Fruit fly (Drosophila melanogaster) whole organism, embryonic: ENCODE data around the gene Eno.

Experiments
- Antp ChIP-seq: fragments of 200-800 bp; sonication (Bioruptor generic); optimal IDR thresholded peaks from 3 replicates; lab custom pipeline; 2016; ENCODE audit warnings: missing biosample characterization, missing genetic modification characterization
- CG10147 ChIP-seq: fragments of 200-800 bp; sonication (Bioruptor generic); optimal IDR thresholded peaks from 2 replicates; lab custom pipeline; 2019; ENCODE audit warnings: missing biosample characterization, mild to moderate bottlenecking, missing genetic modification characterization, moderate library complexity
- CG10209 ChIP-seq: fragments of 200-800 bp; sonication (Bioruptor generic); optimal IDR thresholded peaks from 3 replicates; lab custom pipeline; 2017; ENCODE audit warnings: missing biosample characterization, mild to moderate bottlenecking, missing genetic modification characterization, missing genetic modification reagents
- CG12219 ChIP-seq: fragments of 200-800 bp; sonication (Bioruptor generic); optimal IDR thresholded peaks from 3 replicates; lab custom pipeline; 2018; ENCODE audit warnings: missing biosample characterization, mild to moderate bottlenecking, missing genetic modification characterization
- CG12744 ChIP-seq: fragments of 200-800 bp; sonication (Bioruptor generic); optimal IDR thresholded peaks from 2 replicates; lab custom pipeline; 2016; ENCODE audit warnings: missing biosample characterization, missing genetic modification characterization
- CG13624 ChIP-seq: fragments of 200-800 bp; sonication (Bioruptor generic); optimal IDR thresholded peaks from 2 replicates; lab custom pipeline; 2016; ENCODE audit warnings: missing biosample characterization, missing genetic modification characterization
- CG14014 ChIP-seq: fragments of 200-800 bp; sonication (Bioruptor generic); IDR thresholded peaks from 2 replicates; pipeline ENCODE4 v1.3.6; 2022; ENCODE audit warnings: missing biosample characterization, missing genetic modification characterization
- CG14441 ChIP-seq: fragments of 200-800 bp; sonication (Bioruptor generic); IDR thresholded peaks from 2 replicates; pipeline ENCODE4 v1.3.6; 2022; ENCODE audit warnings: missing biosample characterization, missing genetic modification characterization
- CG15073 ChIP-seq: fragments of 200-800 bp; sonication (Bioruptor generic); optimal IDR thresholded peaks from 2 replicates; lab custom pipeline; 2016; ENCODE audit warnings: missing biosample characterization, missing genetic modification characterization
- CG15269 ChIP-seq: fragments of 200-800 bp; sonication (Bioruptor generic); optimal IDR thresholded peaks from 2 replicates; lab custom pipeline; 2018; ENCODE audit warnings: missing biosample characterization, mild to moderate bottlenecking, missing genetic modification characterization, moderate library complexity
- CG16815 ChIP-seq: fragments of 200-800 bp; sonication (Bioruptor generic); optimal IDR thresholded peaks from 3 replicates; lab custom pipeline; 2017; ENCODE audit warnings: missing biosample characterization, mild to moderate bottlenecking, missing genetic modification characterization
- CG2116 ChIP-seq: fragments of 200-800 bp; sonication (Bioruptor generic); optimal IDR thresholded peaks from 3 replicates; lab custom pipeline; 2018; ENCODE audit warnings: missing biosample characterization, mild to moderate bottlenecking, missing genetic modification characterization
- CG31365 ChIP-seq: fragments of 200-800 bp; sonication (Bioruptor generic); optimal IDR thresholded peaks from 2 replicates; lab custom pipeline; 2018; ENCODE audit warnings: missing biosample characterization, mild to moderate bottlenecking, missing genetic modification characterization
- CG4707 ChIP-seq: fragments of 200-800 bp; sonication (Bioruptor generic); optimal IDR thresholded peaks from 2 replicates; lab custom pipeline; 2018; ENCODE audit warnings: missing biosample characterization, mild to moderate bottlenecking, missing genetic modification characterization, moderate library complexity
- CG7987 ChIP-seq: fragments of 200-800 bp; sonication (Bioruptor generic); optimal IDR thresholded peaks from 2 replicates; lab custom pipeline; 2018; ENCODE audit warnings: missing biosample characterization, mild to moderate bottlenecking, missing genetic modification characterization, moderate library complexity
- CG8359 ChIP-seq: fragments of 200-800 bp; sonication (Bioruptor generic); optimal IDR thresholded peaks from 2 replicates; lab custom pipeline; 2017; ENCODE audit warnings: missing biosample characterization, mild to moderate bottlenecking, missing genetic modification characterization, borderline replicate concordance
- CG8765 ChIP-seq: fragments of 200-800 bp; sonication (Bioruptor generic); IDR thresholded peaks from 2 replicates; pipeline ENCODE4 v1.3.6; 2022; ENCODE audit warnings: missing biosample characterization, missing genetic modification characterization
- Dll ChIP-seq: fragments of 200-800 bp; sonication (Bioruptor generic); IDR thresholded peaks from 4 replicates; pipeline ENCODE4 v1.3.6; 2022; ENCODE audit warnings: missing biosample characterization, missing genetic modification characterization; ENCODE audit not compliant: partially characterized antibody
- Ets65A ChIP-seq: fragments of 200-800 bp; sonication (Bioruptor generic); peaks from one replicate; lab custom pipeline; 2016; ENCODE audit warnings: missing biosample characterization, missing genetic modification characterization
- Gsc ChIP-seq: fragments of 200-800 bp; sonication (Bioruptor generic); IDR thresholded peaks from 2 replicates; pipeline ENCODE4 v1.3.6; 2022; ENCODE audit warnings: missing biosample characterization, missing genetic modification characterization
- Hr39 ChIP-seq: fragments of >200 bp; optimal IDR thresholded peaks from 2 replicates; lab custom pipeline; 2017
- Lhr ChIP-seq: fragments of 200-800 bp; sonication (Bioruptor generic); optimal IDR thresholded peaks from 3 replicates; lab custom pipeline; 2017; ENCODE audit warnings: mild to moderate bottlenecking, missing biosample characterization, missing genetic modification reagents, missing genetic modification characterization
- Side ChIP-seq: fragments of 200-800 bp; sonication (Bioruptor generic); optimal IDR thresholded peaks from 2 replicates; lab custom pipeline; 2016; ENCODE audit warnings: missing biosample characterization, missing genetic modification characterization
- TFAM ChIP-seq: fragments of 200-800 bp; sonication (Bioruptor generic); optimal IDR thresholded peaks from 2 replicates; lab custom pipeline; 2017; ENCODE audit warnings: missing biosample characterization, missing genetic modification characterization, inconsistent platforms
- Xbp1 ChIP-seq: fragments of 200-800 bp; sonication (Bioruptor generic); optimal IDR thresholded peaks from 3 replicates; lab custom pipeline; 2016; ENCODE audit warnings: missing biosample characterization, mild to moderate bottlenecking, missing genetic modification characterization
- dati ChIP-seq: fragments of 200-800 bp; sonication (Bioruptor generic); IDR thresholded peaks from 2 replicates; pipeline ENCODE4 v1.3.6; 2022; ENCODE audit warnings: missing biosample characterization, missing genetic modification characterization
- emc ChIP-seq: fragments of 200-800 bp; sonication (Bioruptor generic); optimal IDR thresholded peaks from 2 replicates; lab custom pipeline; 2016; ENCODE audit warnings: missing biosample characterization, missing genetic modification characterization
- esg ChIP-seq: fragments of 200-800 bp; sonication (Bioruptor generic); conservative IDR thresholded peaks from 2 replicates; pipeline ENCODE4 v1.3.6; 2022; ENCODE audit warnings: missing biosample characterization, missing genetic modification characterization
- fd102C ChIP-seq: fragments of 200-800 bp; sonication (Bioruptor generic); optimal IDR thresholded peaks from 2 replicates; lab custom pipeline; 2018; ENCODE audit warnings: missing biosample characterization, mild to moderate bottlenecking, missing genetic modification characterization, moderate library complexity
- fd3F ChIP-seq: fragments of 200-800 bp; sonication (Bioruptor generic); optimal IDR thresholded peaks from 2 replicates; lab custom pipeline; 2018; ENCODE audit warnings: missing biosample characterization, mild to moderate bottlenecking, missing genetic modification characterization, moderate library complexity
- fu2 ChIP-seq: fragments of 200-800 bp; sonication (Bioruptor generic); optimal IDR thresholded peaks from 2 replicates; lab custom pipeline; 2016; ENCODE audit warnings: missing biosample characterization, missing genetic modification characterization
- insv ChIP-seq, 2 experiments: fragments of 200-800 bp; sonication (Bioruptor generic); optimal IDR thresholded peaks; 3 replicates each; lab custom pipeline; 2016 to 2018; ENCODE audit warnings: missing biosample characterization in 2 of 2, missing genetic modification characterization in 2 of 2
- inv ChIP-seq: fragments of 200-800 bp; sonication (Bioruptor generic); IDR thresholded peaks from 2 replicates; pipeline ENCODE4 v1.3.6; 2022; ENCODE audit warnings: missing biosample characterization, missing genetic modification characterization; ENCODE audit not compliant: partially characterized antibody
- kni ChIP-seq: fragments of 200-800 bp; sonication (Bioruptor generic); optimal IDR thresholded peaks from 3 replicates; lab custom pipeline; 2017; ENCODE audit warnings: mild to moderate bottlenecking, missing biosample characterization, missing genetic modification reagents, missing genetic modification characterization
- knrl ChIP-seq: fragments of 200-800 bp; sonication (Bioruptor generic); IDR thresholded peaks from 3 replicates; pipeline ENCODE4 v1.3.6; 2022; ENCODE audit warnings: missing biosample characterization, missing genetic modification characterization; ENCODE audit not compliant: partially characterized antibody
- lbe ChIP-seq: fragments of 200-800 bp; sonication (Bioruptor generic); optimal IDR thresholded peaks from 2 replicates; lab custom pipeline; 2016; ENCODE audit warnings: missing biosample characterization, mild to moderate bottlenecking, missing genetic modification characterization
- lola ChIP-seq, 3 experiments: fragments of >200 bp in 2 of 3; fragments of 200-800 bp in 1 of 3; sonication (Bioruptor generic) in 1 of 3; optimal IDR thresholded peaks; 2 replicates each; lab custom pipeline; 2017 to 2019; ENCODE audit warnings: missing biosample characterization in 3 of 3, missing genetic modification characterization in 3 of 3, mild to moderate bottlenecking in 1 of 3, moderate library complexity in 1 of 3
- lov ChIP-seq, 2 experiments: fragments of 200-800 bp in 1 of 2; fragments of >200 bp in 1 of 2; sonication (Bioruptor generic) in 1 of 2; IDR thresholded peaks in 1 of 2; optimal IDR thresholded peaks in 1 of 2; 2 replicates in 1 of 2; 3 replicates in 1 of 2; pipeline versions ENCODE4 v1.3.6 to Lab custom; 2017 to 2022; ENCODE audit warnings: missing biosample characterization in 1 of 2, missing genetic modification characterization in 1 of 2
- maf-S ChIP-seq: fragments of 200-800 bp; sonication (Bioruptor generic); optimal IDR thresholded peaks from 2 replicates; lab custom pipeline; 2016; ENCODE audit warnings: missing biosample characterization, missing genetic modification characterization
- odd ChIP-seq: fragments of 200-800 bp; sonication (Bioruptor generic); optimal IDR thresholded peaks from 2 replicates; lab custom pipeline; 2017; ENCODE audit warnings: missing biosample characterization, mild to moderate bottlenecking, missing genetic modification characterization
- pan ChIP-seq, 4 experiments: fragments of >200 bp in 3 of 4; fragments of 200-800 bp in 1 of 4; sonication (Bioruptor generic) in 1 of 4; optimal IDR thresholded peaks in 3 of 4; IDR thresholded peaks in 1 of 4; 2 replicates each; pipeline versions ENCODE4 v1.3.6 to Lab custom; 2017 to 2022; ENCODE audit warnings: missing biosample characterization in 2 of 4, missing genetic modification characterization in 2 of 4, mixed read lengths in 1 of 4
- slbo ChIP-seq: fragments of 200-800 bp; sonication (Bioruptor generic); IDR thresholded peaks from 2 replicates; pipeline ENCODE4 v1.3.6; 2022; ENCODE audit warnings: missing biosample characterization, missing genetic modification characterization
- sna ChIP-seq: fragments of 200-800 bp; sonication (Bioruptor generic); IDR thresholded peaks from 2 replicates; pipeline ENCODE4 v1.3.6; 2022; ENCODE audit warnings: missing biosample characterization, missing genetic modification characterization; ENCODE audit not compliant: partially characterized antibody
- sug ChIP-seq: fragments of 200-800 bp; optimal IDR thresholded peaks from 2 replicates; lab custom pipeline; 2019; ENCODE audit warnings: missing biosample characterization, mild to moderate bottlenecking, missing genetic modification characterization, moderate library complexity
- trem ChIP-seq: fragments of 200-800 bp; optimal IDR thresholded peaks from 3 replicates; lab custom pipeline; 2019; ENCODE audit warnings: missing biosample characterization, mild to moderate bottlenecking, missing genetic modification characterization, moderate library complexity
- tx ChIP-seq: fragments of 200-800 bp; sonication (Bioruptor generic); optimal IDR thresholded peaks from 2 replicates; lab custom pipeline; 2016; ENCODE audit warnings: missing biosample characterization, missing genetic modification characterization
- unpg ChIP-seq: fragments of 200-800 bp; sonication (Bioruptor generic); optimal IDR thresholded peaks from 3 replicates; lab custom pipeline; 2018; ENCODE audit warnings: missing biosample characterization, mild to moderate bottlenecking, missing genetic modification characterization, moderate library complexity

Gene Eno

DNA sequence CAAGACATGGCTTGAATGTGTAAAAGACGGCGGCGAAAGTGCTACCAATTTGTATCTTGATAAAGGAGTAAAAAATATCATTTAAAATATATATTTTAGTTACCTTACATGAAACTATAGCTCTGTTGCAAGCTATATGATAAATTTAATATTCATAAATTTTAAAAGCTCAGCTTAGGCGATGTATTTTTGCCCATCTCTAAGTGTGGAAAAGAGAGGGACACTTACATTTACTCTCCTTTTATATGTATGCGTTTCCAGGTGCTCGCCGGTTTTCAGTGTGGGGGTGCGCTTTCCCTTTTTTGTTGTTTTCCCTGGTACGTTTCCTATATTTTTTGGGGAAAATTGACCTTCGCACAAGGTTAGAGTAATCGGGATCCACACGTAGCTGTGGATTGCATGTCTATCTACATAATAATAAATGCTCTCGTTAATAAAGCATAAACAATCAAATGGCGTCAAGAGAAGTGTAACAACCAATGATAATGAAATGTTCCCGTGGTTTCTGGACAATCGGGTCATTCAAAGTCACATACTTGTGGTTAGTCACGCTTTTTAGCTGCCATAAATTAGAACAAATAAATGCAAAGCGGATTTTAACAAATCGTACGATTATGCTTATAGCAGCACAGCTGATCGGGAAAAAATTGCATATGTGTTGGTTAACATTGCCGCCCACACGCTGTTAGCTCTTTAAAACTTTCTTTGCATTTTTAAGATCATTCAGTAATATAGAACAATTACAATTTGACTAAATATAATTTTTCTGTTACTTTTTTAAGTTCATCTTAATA is 1.4 kb downstream of the Eno start:
- peak; percentile 89 for TF ChIP-seq CG8765
- TF ChIP-seq CG10147 (GFP tag; lab: Kevin White, UChicago): peak; percentile 99
- TF ChIP-seq inv (GFP tag; lab: Robert Waterston, UW): peak; percentile 85
- peak; percentile 96 for TF ChIP-seq Lhr
- TF ChIP-seq CG8359 (GFP tag; lab: Kevin White, UChicago): peak; percentile 65
- TF ChIP-seq fd102C (GFP tag; lab: Kevin White, UChicago): peak; percentile 67
- TF ChIP-seq CG4707 (GFP tag; lab: Kevin White, UChicago): peak; percentile 89
- peak; percentile 99 for TF ChIP-seq odd
- TF ChIP-seq maf-S (GFP tag; lab: Kevin White, UChicago): peak; percentile 73
- peak; percentile 98 for TF ChIP-seq fd3F (GFP tag; lab: Kevin White, UChicago)
- TF ChIP-seq CG7987 (GFP tag; lab: Kevin White, UChicago): peak; percentile 62
- TF ChIP-seq CG15269 (tag; lab: Kevin White, UChicago): peak; percentile 99
- peak; percentile 96 for TF ChIP-seq esg (GFP tag; lab: Robert Waterston, UW)
- peak; percentile 80 for TF ChIP-seq Side (GFP tag; lab: Kevin White, UChicago)
- no peak for TF ChIP-seq Hr39 (lab: Kevin White, UChicago)
- no peak for TF ChIP-seq lov (optimal IDR thresholded peaks at IDR 0.05; lab: Kevin White, UChicago)
- TF ChIP-seq lov (GFP tag; IDR thresholded peaks at IDR 0.05; lab: Robert Waterston, UW): peak; percentile 80
- TF ChIP-seq CG10209: peak; percentile 98
- peak; percentile 98 for TF ChIP-seq slbo (GFP tag; lab: Robert Waterston, UW)
- peak; percentile 98 for TF ChIP-seq unpg (GFP tag; lab: Kevin White, UChicago)
- TF ChIP-seq fu2 (GFP tag; lab: Kevin White, UChicago): peak; percentile 76
- peak; percentile 68 for TF ChIP-seq emc (GFP tag; lab: Kevin White, UChicago)
- peak; percentile 99 for TF ChIP-seq sna
- peak; percentile 99 for TF ChIP-seq sug (tag; lab: Kevin White, UChicago)
- peak; percentile 98 for TF ChIP-seq kni (GFP tag; lab: Kevin White, UChicago)
- peak in 1 of 3 experiments; percentile 98 for TF ChIP-seq lola (GFP tag; optimal IDR thresholded peaks at IDR 0.05; lab: Kevin White, UChicago)
- TF ChIP-seq CG14441 (GFP tag; lab: Robert Waterston, UW): peak; percentile 96
- TF ChIP-seq Ets65A: peak; percentile 98
- TF ChIP-seq CG13624: peak; percentile 79
- peak; percentile 97 for TF ChIP-seq Xbp1 (GFP tag; lab: Kevin White, UChicago)
- TF ChIP-seq CG31365: peak; percentile 84
- TF ChIP-seq trem: peak; percentile 84
- peak; percentile 96 for TF ChIP-seq CG16815
- TF ChIP-seq CG2116 (GFP tag; lab: Kevin White, UChicago): peak; percentile 87
- peak; percentile 93 for TF ChIP-seq knrl (GFP tag; lab: Robert Waterston, UW)
- peak; percentile 99 for TF ChIP-seq Dll
- TF ChIP-seq CG12219 (GFP tag; lab: Kevin White, UChicago): peak; percentile 95
- peak; percentile 74 for TF ChIP-seq Antp (GFP tag; lab: Kevin White, UChicago)
- peak; percentile 34 for TF ChIP-seq TFAM
- TF ChIP-seq CG14014 (GFP tag; lab: Robert Waterston, UW): peak; percentile 97
- TF ChIP-seq dati (GFP tag; lab: Robert Waterston, UW): peak; percentile 72
- peak; percentile 80 for TF ChIP-seq Gsc (GFP tag; lab: Robert Waterston, UW)
- TF ChIP-seq tx (GFP tag; lab: Kevin White, UChicago): peak; percentile 76
- peak in 1 of 2 experiments; percentile 88 for TF ChIP-seq insv (GFP tag; optimal IDR thresholded peaks at IDR 0.05; lab: Kevin White, UChicago)
- TF ChIP-seq CG15073 (GFP tag; lab: Kevin White, UChicago): peak; percentile 65
- TF ChIP-seq pan (optimal IDR thresholded peaks at IDR 0.05; lab: Kevin White, UChicago): no peak
- TF ChIP-seq pan (GFP tag; optimal IDR thresholded peaks at IDR 0.05 in 1 of 2, IDR thresholded peaks at IDR 0.05 in 1 of 2): peak in 1 of 2 experiments; percentile 95
- peak; percentile 86 for TF ChIP-seq CG12744 (GFP tag; lab: Kevin White, UChicago)
- TF ChIP-seq lbe (GFP tag; lab: Kevin White, UChicago): peak; percentile 96
